Fruit fly (Drosophila melanogaster): ENCODE results near the gene Ugt36A1.
A peak's percentile ranks its signal among the peaks of the same experiment; 100 is the strongest.

The Ugt36A1 gene

dm6 chr2L:3630763-3631162 lies 11.9 kb downstream of the Ugt36A1 start:
- TF ChIP-seq br (GFP tag; optimal IDR thresholded peaks at IDR 0.05) (no peak), CrebA (GFP tag; optimal IDR thresholded peaks at IDR 0.05; ENCODE audit: borderline replicate concordance) (no peak), sv (GFP tag; optimal IDR thresholded peaks at IDR 0.05) (no peak), GATAd (GFP tag; optimal IDR thresholded peaks at IDR 0.05) (no peak), foxo (GFP tag; optimal IDR thresholded peaks at IDR 0.05) (no peak), pan (optimal IDR thresholded peaks at IDR 0.05) (no peak), h (GFP tag; optimal IDR thresholded peaks at IDR 0.05) (no peak), dl (GFP tag; optimal IDR thresholded peaks at IDR 0.05; ENCODE audit: insufficient read depth in 1 of 2, partially characterized antibody in 2 of 2) (no peak), Rel (GFP tag; optimal IDR thresholded peaks at IDR 0.05) (no peak), Rel (tag; optimal IDR thresholded peaks at IDR 0.05) (no peak), N (GFP tag; optimal IDR thresholded peaks at IDR 0.05) (no peak), Sp1 (GFP tag; optimal IDR thresholded peaks at IDR 0.05) (no peak), rgr (GFP tag; optimal IDR thresholded peaks at IDR 0.05) (no peak)

DNA sequence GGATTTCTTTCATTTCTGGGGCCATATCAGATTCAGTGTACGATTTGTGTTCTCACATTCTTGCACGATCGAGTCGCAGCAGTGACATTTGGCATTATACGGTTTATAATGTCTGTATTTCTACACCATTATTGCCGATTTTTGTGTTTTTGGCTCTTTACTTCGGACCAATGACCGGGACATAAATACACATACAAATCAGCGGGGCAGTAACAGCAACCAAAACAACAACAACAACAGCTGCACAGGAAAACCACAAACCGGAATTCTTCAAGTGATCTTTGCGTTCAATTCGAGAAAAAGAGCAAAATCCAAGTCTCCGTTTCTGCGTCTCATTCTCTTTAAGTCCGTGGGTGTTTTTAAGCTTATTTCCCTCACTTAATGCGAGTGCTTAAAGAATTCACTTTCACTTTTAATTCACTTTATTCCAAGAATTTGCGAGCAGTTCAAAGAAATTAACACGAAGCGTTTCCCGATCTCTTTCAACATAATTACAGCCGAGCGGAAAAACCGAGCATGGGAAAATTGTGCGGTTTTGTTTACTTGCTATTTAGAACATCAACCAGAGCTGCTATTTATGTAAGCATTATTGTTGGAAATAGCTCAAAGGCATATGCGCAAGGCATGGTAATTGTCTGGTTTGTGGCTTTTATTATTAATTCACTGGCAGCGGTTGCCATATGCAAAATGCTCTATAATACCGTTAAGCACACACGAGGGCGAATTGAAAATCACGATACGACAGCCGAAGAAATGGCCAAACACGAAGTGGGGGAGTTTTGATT lies 12.6 kb downstream of the Ugt36A1 start:
- TF ChIP-seq Vsx2 (GFP tag; optimal IDR thresholded peaks at IDR 0.05; ENCODE audit: partially characterized antibody) (peak; percentile 10), tai (GFP tag; optimal IDR thresholded peaks at IDR 0.05) (no peak), fru (GFP tag; optimal IDR thresholded peaks at IDR 0.05) (peak; percentile 63), Dif (GFP tag; optimal IDR thresholded peaks at IDR 0.05; ENCODE audit: partially characterized antibody) (no peak), Mio (GFP tag; optimal IDR thresholded peaks at IDR 0.05) (no peak), Myc (optimal IDR thresholded peaks at IDR 0.05) (no peak)

- TF ChIP-seq GATAd (GFP tag; optimal IDR thresholded peaks at IDR 0.05) (peak; percentile 34), brk (GFP tag; optimal IDR thresholded peaks at IDR 0.05) (peak; percentile 94), usp (GFP tag; optimal IDR thresholded peaks at IDR 0.05) (no peak), Myc (optimal IDR thresholded peaks at IDR 0.05) (peak; percentile 66), dsf (GFP tag; optimal IDR thresholded peaks at IDR 0.05; ENCODE audit: borderline replicate concordance) (peak; percentile 78), Mio (GFP tag; optimal IDR thresholded peaks at IDR 0.05) (peak; percentile 70), Hr78 (GFP tag; optimal IDR thresholded peaks at IDR 0.05) (no peak), Vsx2 (GFP tag; optimal IDR thresholded peaks at IDR 0.05; ENCODE audit: partially characterized antibody) (peak; percentile 85), Dif (GFP tag; optimal IDR thresholded peaks at IDR 0.05; ENCODE audit: partially characterized antibody) (peak; percentile 95), sage (GFP tag; optimal IDR thresholded peaks at IDR 0.05) (peak; percentile 94), CrebA (GFP tag; optimal IDR thresholded peaks at IDR 0.05; ENCODE audit: borderline replicate concordance) (no peak), foxo (GFP tag; optimal IDR thresholded peaks at IDR 0.05) (peak; percentile 82 to 96), dmrt93B (GFP tag; optimal IDR thresholded peaks at IDR 0.05) (peak; percentile 97), Abd-B (GFP tag; optimal IDR thresholded peaks at IDR 0.05) (no peak), tai (GFP tag; optimal IDR thresholded peaks at IDR 0.05) (peak; percentile 83), HLH106 (tag; optimal IDR thresholded peaks at IDR 0.05) (peak; percentile 99), jim (GFP tag; optimal IDR thresholded peaks at IDR 0.05) (no peak), Hr83 (GFP tag; optimal IDR thresholded peaks at IDR 0.05; ENCODE audit: poor library complexity, severe bottlenecking) (peak; percentile 55), pan (optimal IDR thresholded peaks at IDR 0.05) (no peak), fru (GFP tag; optimal IDR thresholded peaks at IDR 0.05) (peak; percentile 98), woc (GFP tag; optimal IDR thresholded peaks at IDR 0.05) (peak; percentile 96), psq (GFP tag; optimal IDR thresholded peaks at IDR 0.05) (peak; percentile 92), Hnf4 (GFP tag; optimal IDR thresholded peaks at IDR 0.05) (peak; percentile 96), OdsH (GFP tag; optimal IDR thresholded peaks at IDR 0.05) (peak; percentile 95), Rel (GFP tag; optimal IDR thresholded peaks at IDR 0.05) (peak; percentile 88), Rel (tag; optimal IDR thresholded peaks at IDR 0.05) (peak; percentile 75), rgr (GFP tag; optimal IDR thresholded peaks at IDR 0.05) (peak; percentile 94), br (GFP tag; optimal IDR thresholded peaks at IDR 0.05) (peak; percentile 96), ey (GFP tag; optimal IDR thresholded peaks at IDR 0.05) (peak; percentile 94), Dfd (GFP tag; optimal IDR thresholded peaks at IDR 0.05) (no peak), Jra (GFP tag; optimal IDR thresholded peaks at IDR 0.05) (peak; percentile 92), dl (GFP tag; optimal IDR thresholded peaks at IDR 0.05; ENCODE audit: insufficient read depth in 1 of 2, partially characterized antibody in 2 of 2) (peak; percentile 84 to 85), lola (GFP tag; optimal IDR thresholded peaks at IDR 0.05) (no peak), CG9705 (GFP tag; optimal IDR thresholded peaks at IDR 0.05) (peak; percentile 97), Sp1 (GFP tag; optimal IDR thresholded peaks at IDR 0.05) (peak; percentile 95), CG32264 (GFP tag; optimal IDR thresholded peaks at IDR 0.05) (peak; percentile 95), sv (GFP tag; optimal IDR thresholded peaks at IDR 0.05) (peak; percentile 94), h (GFP tag; optimal IDR thresholded peaks at IDR 0.05) (peak; percentile 97), N (GFP tag; optimal IDR thresholded peaks at IDR 0.05) (no peak)
Observed at dm6 chr2L:3632047-3632880, 13.4 kb downstream of the Ugt36A1 start.

All from whole organism, wandering third instar larva.